Worm (Caenorhabditis elegans) whole organism, L3 larva: ENCODE data around the gene ins-13.

Source experiments
- R02D3.7 ChIP-seq: fragments of 150-350 bp; optimal IDR thresholded peaks from 2 replicates; lab custom pipeline; 2014; ENCODE audit warnings: missing biosample characterization, missing genetic modification characterization
- aly-2 ChIP-seq: fragments of 150-350 bp; optimal IDR thresholded peaks from 2 replicates; lab custom pipeline; 2014; ENCODE audit warnings: missing biosample characterization, missing genetic modification characterization
- ama-1 ChIP-seq: fragments of 150-350 bp; optimal IDR thresholded peaks from 2 replicates; lab custom pipeline; 2018
- ceh-16 ChIP-seq: sonication (generic microtip); optimal IDR thresholded peaks from 2 replicates; lab custom pipeline; 2017; ENCODE audit warnings: missing biosample characterization, missing genetic modification characterization
- ceh-28 ChIP-seq: fragments of 150-350 bp; optimal IDR thresholded peaks from 2 replicates; lab custom pipeline; 2014; ENCODE audit warnings: missing biosample characterization, missing genetic modification reagents, missing genetic modification characterization
- ceh-82 ChIP-seq: fragments of 150-350 bp; optimal IDR thresholded peaks from 2 replicates; lab custom pipeline; 2014; ENCODE audit warnings: missing biosample characterization, missing genetic modification characterization
- ceh-9 ChIP-seq: sonication (generic microtip); optimal IDR thresholded peaks from 2 replicates; lab custom pipeline; 2018; ENCODE audit warnings: missing biosample characterization, missing genetic modification characterization
- daf-12 ChIP-seq: fragments of 150-350 bp; optimal IDR thresholded peaks from 2 replicates; lab custom pipeline; 2014; ENCODE audit warnings: missing biosample characterization, missing genetic modification reagents, missing genetic modification characterization
- egl-5 ChIP-seq: fragments of 150-350 bp; optimal IDR thresholded peaks from 2 replicates; lab custom pipeline; 2017; ENCODE audit warnings: missing biosample characterization, missing genetic modification reagents, missing genetic modification characterization, inconsistent platforms
- elt-1 ChIP-seq: fragments of 150-350 bp; optimal IDR thresholded peaks from 2 replicates; lab custom pipeline; 2014; ENCODE audit warnings: missing biosample characterization, missing genetic modification characterization
- elt-2 ChIP-seq: sonication (generic microtip); optimal IDR thresholded peaks from 2 replicates; lab custom pipeline; 2016; ENCODE audit warnings: missing genetic modification reagents, mild to moderate bottlenecking, missing genetic modification characterization, missing compliant biosample characterization
- elt-3 ChIP-seq, 3 experiments: fragments of 150-350 bp in 1 of 3; sonication (generic microtip) in 2 of 3; optimal IDR thresholded peaks; 2 replicates in 2 of 3; 4 replicates in 1 of 3; lab custom pipeline; 2014 to 2017; ENCODE audit warnings: missing biosample characterization in 3 of 3, missing genetic modification characterization in 3 of 3
- fkh-2 ChIP-seq: fragments of 150-350 bp; optimal IDR thresholded peaks from 2 replicates; lab custom pipeline; 2014; ENCODE audit warnings: missing biosample characterization, missing genetic modification reagents, missing genetic modification characterization
- fos-1 ChIP-seq: fragments of 150-350 bp; optimal IDR thresholded peaks from 2 replicates; lab custom pipeline; 2014; ENCODE audit warnings: missing biosample characterization, missing genetic modification characterization
- hmg-11 ChIP-seq: sonication (generic microtip); optimal IDR thresholded peaks from 2 replicates; lab custom pipeline; 2016; ENCODE audit warnings: missing genetic modification characterization, missing compliant biosample characterization
- jun-1 ChIP-seq: fragments of 150-350 bp; optimal IDR thresholded peaks from 2 replicates; lab custom pipeline; 2014; ENCODE audit warnings: missing biosample characterization, missing genetic modification reagents, missing genetic modification characterization
- lin-15B ChIP-seq: fragments of 150-350 bp; optimal IDR thresholded peaks from 2 replicates; lab custom pipeline; 2014; ENCODE audit warnings: missing biosample characterization, missing genetic modification characterization
- lin-39 ChIP-seq: fragments of 150-350 bp; optimal IDR thresholded peaks from 2 replicates; lab custom pipeline; 2018; ENCODE audit warnings: missing biosample characterization, missing genetic modification reagents, missing genetic modification characterization
- lsy-12 ChIP-seq: sonication (generic microtip); optimal IDR thresholded peaks from 2 replicates; lab custom pipeline; 2016; ENCODE audit warnings: mild to moderate bottlenecking, missing genetic modification characterization, missing compliant biosample characterization
- mml-1 ChIP-seq: fragments of 150-350 bp; sonication (generic microtip); optimal IDR thresholded peaks from 3 replicates; lab custom pipeline; 2014; ENCODE audit warnings: missing biosample characterization, missing genetic modification characterization
- nfya-1 ChIP-seq: sonication (generic microtip); optimal IDR thresholded peaks from 2 replicates; lab custom pipeline; 2017; ENCODE audit warnings: missing genetic modification characterization, mild to moderate bottlenecking, missing compliant biosample characterization, antibody characterized with exemption, moderate library complexity; ENCODE audit not compliant: insufficient read depth
- nhr-12 ChIP-seq: fragments of 150-350 bp; optimal IDR thresholded peaks from 2 replicates; lab custom pipeline; 2014; ENCODE audit warnings: missing biosample characterization, missing genetic modification characterization
- nhr-23 ChIP-seq: fragments of 150-350 bp; optimal IDR thresholded peaks from 2 replicates; lab custom pipeline; 2014; ENCODE audit warnings: missing biosample characterization, missing genetic modification reagents, missing genetic modification characterization
- nhr-237 ChIP-seq: fragments of 150-350 bp; optimal IDR thresholded peaks from 2 replicates; lab custom pipeline; 2014; ENCODE audit warnings: missing biosample characterization, missing genetic modification characterization
- nhr-25 ChIP-seq: sonication (generic microtip); optimal IDR thresholded peaks from 2 replicates; lab custom pipeline; 2017; ENCODE audit warnings: missing biosample characterization, missing genetic modification characterization
- nhr-28 ChIP-seq: fragments of 150-350 bp; optimal IDR thresholded peaks from 2 replicates; lab custom pipeline; 2014; ENCODE audit warnings: missing biosample characterization, missing genetic modification characterization
- nhr-43 ChIP-seq: sonication (generic microtip); optimal IDR thresholded peaks from 2 replicates; lab custom pipeline; 2016; ENCODE audit warnings: mild to moderate bottlenecking, missing genetic modification characterization, missing compliant biosample characterization; ENCODE audit not compliant: poor library complexity, severe bottlenecking
- nhr-67 ChIP-seq: fragments of 150-350 bp; optimal IDR thresholded peaks from 2 replicates; lab custom pipeline; 2014; ENCODE audit warnings: missing biosample characterization, missing genetic modification characterization
- nhr-76 ChIP-seq: fragments of 150-350 bp; sonication (generic microtip); optimal IDR thresholded peaks from 5 replicates; lab custom pipeline; 2014; ENCODE audit warnings: missing biosample characterization, missing genetic modification characterization
- nhr-77 ChIP-seq: fragments of 150-350 bp; optimal IDR thresholded peaks from 2 replicates; lab custom pipeline; 2014; ENCODE audit warnings: missing biosample characterization, missing genetic modification characterization
- pha-4 ChIP-seq: fragments of 150-350 bp; optimal IDR thresholded peaks from 2 replicates; lab custom pipeline; 2014; ENCODE audit warnings: missing biosample characterization, missing genetic modification reagents, missing genetic modification characterization
- pqm-1 ChIP-seq: fragments of 150-350 bp; optimal IDR thresholded peaks from 2 replicates; lab custom pipeline; 2017; ENCODE audit warnings: missing biosample characterization, missing genetic modification characterization, inconsistent platforms
- sea-2 ChIP-seq: fragments of 150-350 bp; sonication (generic microtip); optimal IDR thresholded peaks from 4 replicates; lab custom pipeline; 2014; ENCODE audit warnings: missing biosample characterization, missing genetic modification reagents, missing genetic modification characterization
- skn-1 ChIP-seq: fragments of 150-350 bp; optimal IDR thresholded peaks from 2 replicates; lab custom pipeline; 2014; ENCODE audit warnings: missing biosample characterization, missing genetic modification characterization
- snpc-4 ChIP-seq: fragments of 150-350 bp; optimal IDR thresholded peaks from 2 replicates; lab custom pipeline; 2014; ENCODE audit warnings: missing biosample characterization, missing genetic modification characterization
- tbx-2 ChIP-seq: sonication (generic microtip); optimal IDR thresholded peaks from 2 replicates; lab custom pipeline; 2016; ENCODE audit warnings: mild to moderate bottlenecking, missing genetic modification characterization, missing compliant biosample characterization
- unc-39 ChIP-seq: sonication (generic microtip); optimal IDR thresholded peaks from 4 replicates; lab custom pipeline; 2017; ENCODE audit warnings: missing biosample characterization, missing genetic modification characterization
- unc-62 ChIP-seq: fragments of 150-350 bp; sonication (generic microtip); optimal IDR thresholded peaks from 4 replicates; lab custom pipeline; 2014; ENCODE audit warnings: missing biosample characterization, missing genetic modification reagents, missing genetic modification characterization
- ztf-11 ChIP-seq: fragments of 150-350 bp; optimal IDR thresholded peaks from 2 replicates; lab custom pipeline; 2014; ENCODE audit warnings: missing biosample characterization, missing genetic modification characterization
- ztf-4 ChIP-seq: fragments of 150-350 bp; optimal IDR thresholded peaks from 2 replicates; lab custom pipeline; 2014; ENCODE audit warnings: missing biosample characterization, missing genetic modification characterization

The ins-13 gene

ce11 chrII:5553531-5553930 is 8.9 kb upstream of the ins-13 start:
- TF ChIP-seq elt-2 (peak; percentile 92), elt-1 (no peak), pqm-1 (tag; lab: Kevin White, UChicago) (peak; percentile 95), sea-2 (GFP tag; lab: Kevin White, UChicago) (no peak), pha-4 (tag; lab: Kevin White, UChicago) (peak; percentile 67), tbx-2 (tag; lab: Kevin White, UChicago) (no peak)

- no peak for TF ChIP-seq nfya-1 (tag; lab: Kevin White, UChicago)
- no peak for TF ChIP-seq mml-1 (tag; lab: Kevin White, UChicago)
- TF ChIP-seq daf-12 (tag; lab: Kevin White, UChicago): no peak
- no peak for TF ChIP-seq fos-1 (tag; lab: Kevin White, UChicago)
- no peak for TF ChIP-seq hmg-11 (tag; lab: Kevin White, UChicago)
- no peak for TF ChIP-seq ceh-28 (tag; lab: Kevin White, UChicago)
- no peak for TF ChIP-seq unc-39
- TF ChIP-seq elt-3 (tag; optimal IDR thresholded peaks at IDR 0.05; lab: Kevin White, UChicago): no peak
- TF ChIP-seq nhr-23 (tag; lab: Kevin White, UChicago): no peak
These were observed 6.9 kb upstream of the ins-13 start, which contains the start of gene C17C3.5 for ce11 chrII:5551517-5551916. Gene C17C3.5, plus strand, starts transcription at chrII:5551817.

ce11 chrII:5549746-5550145 is 5.1 kb upstream of the ins-13 start, which contains the start of gene C17C3.6:
Gene C17C3.6, plus strand, starts transcription at chrII:5550046.
- no peak for TF ChIP-seq unc-62
- TF ChIP-seq mml-1 (tag; lab: Kevin White, UChicago): no peak
- TF ChIP-seq ceh-16 (tag; lab: Kevin White, UChicago): no peak
- TF ChIP-seq lin-15B: no peak
- TF ChIP-seq lin-39: no peak
- no peak for TF ChIP-seq elt-1
- no peak for TF ChIP-seq ztf-4 (tag; lab: Kevin White, UChicago)
- no peak for TF ChIP-seq nfya-1 (tag; lab: Kevin White, UChicago)
- no peak for TF ChIP-seq lsy-12 (tag; lab: Kevin White, UChicago)
- no peak for TF ChIP-seq fos-1 (tag; lab: Kevin White, UChicago)
- no peak for TF ChIP-seq elt-2
- no peak for TF ChIP-seq R02D3.7 (tag; lab: Kevin White, UChicago)
- no peak for TF ChIP-seq ceh-82 (tag; lab: Kevin White, UChicago)
- no peak for TF ChIP-seq skn-1
- no peak for TF ChIP-seq fkh-2 (tag; lab: Kevin White, UChicago)
- no peak for TF ChIP-seq nhr-76 (tag; lab: Kevin White, UChicago)

ce11 chrII:5547442-5547894 is 2.8 kb upstream of the ins-13 start, which contains the start of gene acdh-2:
Gene acdh-2, minus strand, starts transcription at chrII:5547492.
- TF ChIP-seq nfya-1 (tag; lab: Kevin White, UChicago): peak; percentile 35
- TF ChIP-seq nhr-43: peak; percentile 18
- no peak for TF ChIP-seq nhr-28
- no peak for TF ChIP-seq ama-1 (lab: Kevin White, UChicago)
- no peak for TF ChIP-seq lin-15B

ce11 chrII:5544145-5544515 is 534 bp downstream of the ins-13 start:
- peak; percentile 41 for TF ChIP-seq jun-1 (tag; lab: Kevin White, UChicago)
- TF ChIP-seq nhr-25 (tag; lab: Kevin White, UChicago): peak; percentile 60
- TF ChIP-seq aly-2 (tag; lab: Kevin White, UChicago): no peak
- TF ChIP-seq fos-1 (tag; lab: Kevin White, UChicago): no peak
- TF ChIP-seq nhr-23 (tag; lab: Kevin White, UChicago): peak; percentile 55
- TF ChIP-seq lin-15B: peak; percentile 26
- TF ChIP-seq egl-5 (tag; lab: Kevin White, UChicago): peak; percentile 60
- TF ChIP-seq skn-1: peak; percentile 57
- no peak for TF ChIP-seq elt-3 (tag; optimal IDR thresholded peaks at IDR 0.05; lab: Kevin White, UChicago)
- TF ChIP-seq ceh-9: no peak
- no peak for TF ChIP-seq tbx-2 (tag; lab: Kevin White, UChicago)
- no peak for TF ChIP-seq nhr-67 (tag; lab: Kevin White, UChicago)
- no peak for TF ChIP-seq nhr-12 (tag; lab: Kevin White, UChicago)
- TF ChIP-seq lin-39: peak; percentile 72
- TF ChIP-seq unc-62: peak; percentile 51
- no peak for TF ChIP-seq ceh-82 (tag; lab: Kevin White, UChicago)
- TF ChIP-seq ama-1 (lab: Kevin White, UChicago): peak; percentile 99
- TF ChIP-seq nhr-77: no peak
- peak; percentile 80 for TF ChIP-seq nfya-1 (tag; lab: Kevin White, UChicago)
- TF ChIP-seq ceh-16 (tag; lab: Kevin White, UChicago): no peak
- peak; percentile 63 for TF ChIP-seq nhr-43
- TF ChIP-seq ztf-11 (tag; lab: Kevin White, UChicago): no peak
- no peak for TF ChIP-seq nhr-237 (tag; lab: Kevin White, UChicago)
- TF ChIP-seq nhr-76 (tag; lab: Kevin White, UChicago): no peak
- peak; percentile 99 for TF ChIP-seq snpc-4 (tag; lab: Kevin White, UChicago)
- peak; percentile 84 for TF ChIP-seq elt-2
- peak; percentile 31 for TF ChIP-seq pqm-1 (tag; lab: Kevin White, UChicago)
- TF ChIP-seq pha-4 (tag; lab: Kevin White, UChicago): peak; percentile 81
- no peak for TF ChIP-seq mml-1 (tag; lab: Kevin White, UChicago)
- TF ChIP-seq ceh-28 (tag; lab: Kevin White, UChicago): peak; percentile 58
